Fruit fly (Drosophila melanogaster): ENCODE results near the gene CG9636.

The CG9636 gene

DNA sequence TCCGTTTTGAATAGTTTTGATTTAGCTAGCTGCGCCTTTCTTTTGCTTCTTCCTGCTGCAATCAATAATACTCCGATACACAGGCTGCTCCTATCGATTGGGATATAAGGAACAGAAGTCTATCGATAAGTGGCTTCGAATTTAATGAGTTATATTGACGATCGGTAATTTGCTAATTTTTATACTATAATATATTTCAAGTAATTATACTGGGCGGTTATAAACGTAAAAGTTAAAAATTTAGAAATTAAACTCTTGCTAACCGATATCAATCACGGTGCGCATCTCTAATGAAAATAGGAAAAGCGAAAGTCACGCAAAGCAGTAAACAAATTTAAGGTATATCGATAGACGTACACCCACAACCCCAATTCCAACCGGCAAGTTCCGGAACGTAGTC, at the start of gene CG9636, which contains the start of the genes CG18749 and CG33722 (continued):
- TF ChIP-seq Taf1 (GFP tag; IDR thresholded peaks at IDR 0.05) (no peak), Sox102F (GFP tag; optimal IDR thresholded peaks at IDR 0.05) (peak; percentile 68), CG9876 (GFP tag; optimal IDR thresholded peaks at IDR 0.05) (no peak), CG15696 (tag; optimal IDR thresholded peaks at IDR 0.05) (peak; percentile 53), CG2120 (GFP tag; optimal IDR thresholded peaks at IDR 0.05) (peak; percentile 79), jigr1 (GFP tag; IDR thresholded peaks at IDR 0.05) (no peak), lab (GFP tag; optimal IDR thresholded peaks at IDR 0.05) (no peak), sd (tag; optimal IDR thresholded peaks at IDR 0.05) (peak; percentile 49), pum (GFP tag; optimal IDR thresholded peaks at IDR 0.05) (no peak), cg (GFP tag; optimal IDR thresholded peaks at IDR 0.05) (no peak), CG12299 (tag; optimal IDR thresholded peaks at IDR 0.05) (peak; percentile 60), CG9797 (GFP tag; optimal IDR thresholded peaks at IDR 0.05) (peak; percentile 26), ro (GFP tag; IDR thresholded peaks at IDR 0.05) (no peak), eve (GFP tag; optimal IDR thresholded peaks at IDR 0.05) (no peak), CG12155 (GFP tag; optimal IDR thresholded peaks at IDR 0.05) (peak; percentile 74), B-H1 (GFP tag; IDR thresholded peaks at IDR 0.05) (peak; percentile 53; the same call in 2 of the 3 replicates), CG2889 (GFP tag; IDR thresholded peaks at IDR 0.05) (no peak), CG6689 (GFP tag; IDR thresholded peaks at IDR 0.05) (peak; percentile 70), HLH4C (GFP tag; IDR thresholded peaks at IDR 0.05; ENCODE audit: partially characterized antibody) (peak; percentile 99), CG16863 (GFP tag; optimal IDR thresholded peaks at IDR 0.05) (no peak), Optix (GFP tag; IDR thresholded peaks at IDR 0.05) (no peak), Six4 (GFP tag; optimal IDR thresholded peaks at IDR 0.05) (peak; percentile 54), CG42726 (GFP tag; IDR thresholded peaks at IDR 0.05; ENCODE audit: partially characterized antibody) (0 out of 2 replicates have a peak, but pooled peaks have one; percentile 28), CG3163 (GFP tag; optimal IDR thresholded peaks at IDR 0.05) (no peak), Mrtf (GFP tag; IDR thresholded peaks at IDR 0.05) (no peak), CG7556 (GFP tag; optimal IDR thresholded peaks at IDR 0.05) (peak; percentile 68), Nf-YC (tag; optimal IDR thresholded peaks at IDR 0.05) (peak; percentile 74), CG13287 (GFP tag; IDR thresholded peaks at IDR 0.05; ENCODE audit: partially characterized antibody) (peak; percentile 99), CG18011 (GFP tag; optimal IDR thresholded peaks at IDR 0.05) (peak; percentile 65), tna (GFP tag; IDR thresholded peaks at IDR 0.05; ENCODE audit: partially characterized antibody) (peak; percentile 87; the same call in 1 of the 2 replicates), bigmax (GFP tag; optimal IDR thresholded peaks at IDR 0.05) (no peak), CG32767 (GFP tag; IDR thresholded peaks at IDR 0.05) (no peak), Atf6 (GFP tag; IDR thresholded peaks at IDR 0.05) (peak; percentile 27; the same call in 1 of the 2 replicates), CG30403 (GFP tag; optimal IDR thresholded peaks at IDR 0.05) (peak; percentile 86), Lim3 (GFP tag; IDR thresholded peaks at IDR 0.05) (no peak), CG4854 (GFP tag; optimal IDR thresholded peaks at IDR 0.05) (peak; percentile 43), CG3995 (GFP tag; optimal IDR thresholded peaks at IDR 0.05) (peak; percentile 87), fd102C (GFP tag; optimal IDR thresholded peaks at IDR 0.05) (no peak), Dip3 (GFP tag; optimal IDR thresholded peaks at IDR 0.05) (peak; percentile 20), CG11093 (GFP tag; IDR thresholded peaks at IDR 0.05) (0 out of 3 replicates have a peak, but pooled peaks have one; percentile 47), CG1792 (GFP tag; optimal IDR thresholded peaks at IDR 0.05) (no peak), CG1647 (GFP tag; optimal IDR thresholded peaks at IDR 0.05) (no peak), Nf-YB (GFP tag; optimal IDR thresholded peaks at IDR 0.05) (peak; percentile 41), CG10267 (tag; optimal IDR thresholded peaks at IDR 0.05) (peak; percentile 79), CG12071 (GFP tag; optimal IDR thresholded peaks at IDR 0.05) (no peak), Meics (GFP tag; optimal IDR thresholded peaks at IDR 0.05) (peak; percentile 60), Rfx (GFP tag; IDR thresholded peaks at IDR 0.05) (peak; percentile 71), Oaz (GFP tag; IDR thresholded peaks at IDR 0.05) (no peak), kni (GFP tag; optimal IDR thresholded peaks at IDR 0.05) (peak; percentile 22), CG1832 (GFP tag; optimal IDR thresholded peaks at IDR 0.05) (no peak), zen2 (GFP tag; IDR thresholded peaks at IDR 0.05; ENCODE audit: partially characterized antibody) (peak; percentile 92)

Measured in whole organism, embryonic.